Worm (Caenorhabditis elegans) whole organism, young adult: ENCODE data around the gene soc-1.

Source experiments
- F37B4.10 ChIP-seq: fragments of 200-800 bp; sonication (Bioruptor generic); IDR thresholded peaks from 2 replicates; pipeline ENCODE4 v1.3.6; 2022; ENCODE audit warnings: missing genetic modification characterization, missing compliant biosample characterization
- F39B2.1 ChIP-seq: fragments of 200-800 bp; sonication (Bioruptor generic); IDR thresholded peaks from 2 replicates; pipeline ENCODE4 v1.3.6; 2022; ENCODE audit warnings: missing genetic modification reagents, missing genetic modification characterization, missing compliant biosample characterization
- F49E8.2 ChIP-seq: sonication (generic microtip); optimal IDR thresholded peaks from 3 replicates; lab custom pipeline; 2017; ENCODE audit warnings: missing genetic modification characterization, mild to moderate bottlenecking, missing compliant biosample characterization, antibody characterized with exemption, moderate library complexity; ENCODE audit not compliant: insufficient read depth
- T26A5.8 ChIP-seq: sonication (generic microtip); optimal IDR thresholded peaks from 2 replicates; lab custom pipeline; 2016; ENCODE audit warnings: missing genetic modification characterization, missing compliant biosample characterization
- Y53F4B.3 ChIP-seq: fragments of 200-800 bp; sonication (Bioruptor generic); IDR thresholded peaks from 2 replicates; pipeline ENCODE4 v1.3.6; 2022; ENCODE audit warnings: missing genetic modification reagents, missing genetic modification characterization, missing compliant biosample characterization
- Y53G8AR.9 ChIP-seq: fragments of 200-800 bp; sonication (Bioruptor generic); conservative IDR thresholded peaks from 2 replicates; pipeline ENCODE4 v1.3.6; 2022; ENCODE audit warnings: missing genetic modification reagents, missing genetic modification characterization, missing compliant biosample characterization
- Y95B8A.8 ChIP-seq: fragments of 200-800 bp; sonication (Bioruptor generic); IDR thresholded peaks from 2 replicates; pipeline ENCODE4 v1.3.6; 2022; ENCODE audit warnings: missing genetic modification reagents, missing genetic modification characterization, missing compliant biosample characterization
- aptf-3 ChIP-seq: fragments of 200-800 bp; sonication (Bioruptor generic); IDR thresholded peaks from 2 replicates; pipeline ENCODE4 v1.3.6; 2022; ENCODE audit warnings: missing genetic modification characterization, missing compliant biosample characterization
- atf-7 ChIP-seq: sonication (generic microtip); optimal IDR thresholded peaks from 2 replicates; lab custom pipeline; 2017; ENCODE audit warnings: mild to moderate bottlenecking, missing genetic modification characterization, missing compliant biosample characterization
- athp-1 ChIP-seq: sonication (generic microtip); optimal IDR thresholded peaks from 2 replicates; lab custom pipeline; 2017; ENCODE audit warnings: mild to moderate bottlenecking, missing genetic modification characterization, missing compliant biosample characterization
- cebp-1 ChIP-seq, 2 experiments: fragments of 200-800 bp in 1 of 2; sonication (Bioruptor generic) in 1 of 2; sonication (generic microtip) in 1 of 2; IDR thresholded peaks in 1 of 2; optimal IDR thresholded peaks in 1 of 2; 2 replicates each; pipeline versions ENCODE4 v1.3.6 to Lab custom; 2017 to 2022; ENCODE audit warnings: missing compliant biosample characterization in 2 of 2, missing genetic modification characterization in 2 of 2, mild to moderate bottlenecking in 1 of 2, missing genetic modification reagents in 1 of 2, moderate library complexity in 1 of 2
- cebp-2 ChIP-seq: fragments of 200-800 bp; sonication (Bioruptor generic); IDR thresholded peaks from 2 replicates; pipeline ENCODE4 v1.3.6; 2022; ENCODE audit warnings: missing genetic modification characterization, missing compliant biosample characterization
- ceh-100 ChIP-seq: fragments of 200-800 bp; sonication (Bioruptor generic); IDR thresholded peaks from 2 replicates; pipeline ENCODE4 v1.3.6; 2022; ENCODE audit warnings: missing genetic modification reagents, missing genetic modification characterization, missing compliant biosample characterization
- ceh-79 ChIP-seq: sonication (generic microtip); optimal IDR thresholded peaks from 2 replicates; lab custom pipeline; 2017; ENCODE audit warnings: mild to moderate bottlenecking, missing genetic modification characterization, missing compliant biosample characterization
- ceh-91 ChIP-seq: fragments of 200-800 bp; sonication (Bioruptor generic); IDR thresholded peaks from 2 replicates; pipeline ENCODE4 v1.3.6; 2022; ENCODE audit warnings: missing genetic modification reagents, missing genetic modification characterization, missing compliant biosample characterization
- dox-1 ChIP-seq: fragments of 200-800 bp; sonication (Bioruptor generic); IDR thresholded peaks from 2 replicates; pipeline ENCODE4 v1.3.6; 2022; ENCODE audit warnings: missing genetic modification reagents, missing genetic modification characterization, missing compliant biosample characterization
- egl-18 ChIP-seq: fragments of 200-800 bp; sonication (Bioruptor generic); IDR thresholded peaks from 2 replicates; pipeline ENCODE4 v1.3.6; 2022; ENCODE audit warnings: missing genetic modification reagents, missing genetic modification characterization, missing compliant biosample characterization
- ekl-4 ChIP-seq: fragments of 200-800 bp; sonication (Bioruptor generic); IDR thresholded peaks from 2 replicates; pipeline ENCODE4 v1.3.6; 2022; ENCODE audit warnings: missing genetic modification reagents, missing genetic modification characterization, missing compliant biosample characterization
- fkh-3 ChIP-seq: sonication (generic microtip); optimal IDR thresholded peaks from 2 replicates; lab custom pipeline; 2016; ENCODE audit warnings: mild to moderate bottlenecking, missing genetic modification characterization, missing compliant biosample characterization
- hlh-12 ChIP-seq: sonication (generic microtip); optimal IDR thresholded peaks from 2 replicates; lab custom pipeline; 2016; ENCODE audit warnings: missing genetic modification characterization, missing compliant biosample characterization
- lin-40 ChIP-seq: sonication (generic microtip); optimal IDR thresholded peaks from 2 replicates; lab custom pipeline; 2016; ENCODE audit warnings: missing genetic modification characterization, mild to moderate bottlenecking, missing compliant biosample characterization, missing genotype, missing genetic modification reagents
- lin-54 ChIP-seq: fragments of 200-800 bp; sonication (Bioruptor generic); optimal IDR thresholded peaks from 2 replicates; lab custom pipeline; 2018; ENCODE audit warnings: mild to moderate bottlenecking, missing genetic modification characterization, missing compliant biosample characterization
- lir-1 ChIP-seq: fragments of 200-800 bp; sonication (Bioruptor generic); conservative IDR thresholded peaks from 2 replicates; pipeline ENCODE4 v1.3.6; 2022; ENCODE audit warnings: missing genetic modification reagents, missing genetic modification characterization, missing compliant biosample characterization
- lsl-1 ChIP-seq: fragments of 200-800 bp; sonication (Bioruptor generic); optimal IDR thresholded peaks from 2 replicates; lab custom pipeline; 2018; ENCODE audit warnings: mild to moderate bottlenecking, missing genetic modification characterization, moderate library complexity, missing compliant biosample characterization
- madf-3 ChIP-seq: fragments of 200-800 bp; sonication (Bioruptor generic); IDR thresholded peaks from 2 replicates; pipeline ENCODE4 v1.3.6; 2022; ENCODE audit warnings: missing genetic modification reagents, missing genetic modification characterization, missing compliant biosample characterization
- madf-6 ChIP-seq: fragments of 200-800 bp; sonication (Bioruptor generic); IDR thresholded peaks from 2 replicates; pipeline ENCODE4 v1.3.6; 2022; ENCODE audit warnings: missing genetic modification reagents, missing genetic modification characterization, missing compliant biosample characterization
- mes-4 ChIP-seq: sonication (generic microtip); optimal IDR thresholded peaks from 2 replicates; lab custom pipeline; 2016; ENCODE audit warnings: missing genotype, missing genetic modification characterization, missing compliant biosample characterization
- mxl-1 ChIP-seq: sonication (generic microtip); optimal IDR thresholded peaks from 2 replicates; lab custom pipeline; 2016; ENCODE audit warnings: missing genetic modification characterization, missing compliant biosample characterization
- nfyb-1 ChIP-seq: fragments of 200-800 bp; sonication (Bioruptor generic); IDR thresholded peaks from 2 replicates; pipeline ENCODE4 v1.3.6; 2022; ENCODE audit warnings: missing genetic modification reagents, missing genetic modification characterization, missing compliant biosample characterization
- nhr-179 ChIP-seq: sonication (generic microtip); optimal IDR thresholded peaks from 2 replicates; lab custom pipeline; 2016; ENCODE audit warnings: mild to moderate bottlenecking, missing genetic modification characterization, missing compliant biosample characterization
- nhr-80 ChIP-seq: sonication (generic microtip); optimal IDR thresholded peaks from 2 replicates; lab custom pipeline; 2016; ENCODE audit warnings: missing genetic modification characterization, missing compliant biosample characterization
- nhr-90 ChIP-seq: sonication (generic microtip); optimal IDR thresholded peaks from 2 replicates; lab custom pipeline; 2016; ENCODE audit warnings: missing genotype, mild to moderate bottlenecking, missing genetic modification characterization, missing compliant biosample characterization
- pbrm-1 ChIP-seq: fragments of 200-800 bp; sonication (Bioruptor generic); IDR thresholded peaks from 2 replicates; pipeline ENCODE4 v1.3.6; 2022; ENCODE audit warnings: missing genetic modification reagents, missing genetic modification characterization, missing compliant biosample characterization
- pha-4 ChIP-seq: fragments of 150-350 bp; sonication (generic microtip); optimal IDR thresholded peaks from 2 replicates; lab custom pipeline; 2014; ENCODE audit warnings: missing biosample characterization, missing genetic modification reagents, missing genetic modification characterization
- rec-8 ChIP-seq, 2 experiments: sonication (generic microtip); optimal IDR thresholded peaks; 2 replicates each; lab custom pipeline; 2016; ENCODE audit warnings: mild to moderate bottlenecking in 2 of 2, missing genetic modification characterization in 2 of 2, missing genetic modification reagents in 2 of 2, missing genotype in 2 of 2, missing biosample characterization in 1 of 2, missing compliant biosample characterization in 1 of 2, moderate library complexity in 1 of 2
- rpc-1 ChIP-seq, 2 experiments: fragments of 150-350 bp in 1 of 2; sonication (generic microtip) in 1 of 2; optimal IDR thresholded peaks; 2 replicates each; lab custom pipeline; 2014 to 2018; ENCODE audit warnings: missing biosample characterization in 1 of 2, missing genetic modification characterization in 1 of 2, missing genetic modification reagents in 1 of 2, missing genotype in 1 of 2
- sea-2 ChIP-seq: fragments of 200-800 bp; sonication (Bioruptor generic); IDR thresholded peaks from 2 replicates; pipeline ENCODE4 v1.3.6; 2022; ENCODE audit warnings: missing genetic modification characterization, missing compliant biosample characterization
- snpc-4 ChIP-seq, 5 experiments: fragments of 150-350 bp in 1 of 5; sonication (generic microtip) in 4 of 5; optimal IDR thresholded peaks; 2 replicates each; lab custom pipeline; 2014 to 2018; ENCODE audit warnings: missing genetic modification characterization in 5 of 5, missing biosample characterization in 3 of 5, antibody characterized with exemption in 2 of 5, mild to moderate bottlenecking in 2 of 5, missing compliant biosample characterization in 2 of 5, missing genotype in 2 of 5, moderate library complexity in 2 of 5, missing genetic modification reagents in 1 of 5
- sptf-2 ChIP-seq: fragments of 200-800 bp; sonication (Bioruptor generic); optimal IDR thresholded peaks from 2 replicates; lab custom pipeline; 2018; ENCODE audit warnings: mild to moderate bottlenecking, missing genetic modification characterization, missing compliant biosample characterization
- unc-130 ChIP-seq: sonication (generic microtip); optimal IDR thresholded peaks from 2 replicates; lab custom pipeline; 2016; ENCODE audit warnings: missing genetic modification reagents, missing genetic modification characterization, missing compliant biosample characterization
- xnd-1 ChIP-seq: sonication (generic microtip); optimal IDR thresholded peaks from 2 replicates; lab custom pipeline; 2016; ENCODE audit warnings: missing genotype, missing genetic modification reagents, missing genetic modification characterization, missing compliant biosample characterization
- ztf-22 ChIP-seq: fragments of 200-800 bp; sonication (Bioruptor generic); optimal IDR thresholded peaks from 2 replicates; lab custom pipeline; 2018; ENCODE audit warnings: mild to moderate bottlenecking, missing genetic modification characterization, moderate library complexity, missing compliant biosample characterization
- ztf-28 ChIP-seq: fragments of 200-800 bp; sonication (Bioruptor generic); IDR thresholded peaks from 2 replicates; pipeline ENCODE4 v1.3.6; 2022; ENCODE audit warnings: missing genetic modification reagents, missing genetic modification characterization, missing compliant biosample characterization

soc-1 gene

DNA sequence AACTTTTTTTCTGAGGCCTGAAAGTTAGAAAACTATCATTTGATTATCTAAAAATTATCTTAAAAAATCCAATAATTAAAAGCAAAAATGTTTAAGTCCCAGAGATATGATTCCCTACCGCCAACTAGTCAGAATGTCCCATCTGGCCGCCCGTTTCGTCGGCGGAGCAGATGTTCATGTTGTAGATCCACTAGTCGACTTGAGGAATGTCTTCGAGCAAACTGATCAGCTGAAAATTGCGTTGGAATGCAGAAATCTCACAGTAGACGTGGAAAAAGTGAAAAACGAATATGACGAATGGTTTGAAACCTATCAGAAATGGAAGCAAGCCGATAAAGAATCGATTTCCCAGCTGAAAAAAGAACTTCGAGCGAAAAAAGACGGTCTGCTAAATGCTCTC is 46.5 kb downstream of the soc-1 start, which contains the start of gene K03B4.1 (continued):
- TF ChIP-seq egl-18 (GFP tag; lab: Robert Waterston, UW) (no peak), atf-7 (tag; lab: Kevin White, UChicago) (no peak), lin-54 (GFP tag; lab: Kevin White, UChicago) (no peak), cebp-1 (GFP tag; IDR thresholded peaks at IDR 0.05; lab: Robert Waterston, UW) (no peak), cebp-1 (tag; optimal IDR thresholded peaks at IDR 0.05; lab: Kevin White, UChicago) (no peak), ceh-100 (GFP tag; lab: Robert Waterston, UW) (no peak), sptf-2 (GFP tag; lab: Kevin White, UChicago) (no peak), mes-4 (tag; lab: Kevin White, UChicago) (no peak), xnd-1 (no peak), nhr-80 (no peak), F49E8.2 (tag; lab: Kevin White, UChicago) (no peak), ztf-22 (GFP tag; lab: Kevin White, UChicago) (no peak), nfyb-1 (GFP tag; lab: Robert Waterston, UW) (peak; percentile 56; the same call in 1 of the 2 replicates), aptf-3 (GFP tag; lab: Robert Waterston, UW) (no peak), snpc-4 (GFP tag; optimal IDR thresholded peaks at IDR 0.05; lab: Kevin White, UChicago) (no peak), snpc-4 (tag; optimal IDR thresholded peaks at IDR 0.05; lab: Kevin White, UChicago) (peak in 1 of 4 experiments; percentile 1), Y53G8AR.9 (peak; percentile 37; the same call in 1 of the 2 replicates), nhr-179 (tag; lab: Kevin White, UChicago) (no peak), rpc-1 (optimal IDR thresholded peaks at IDR 0.05; lab: Kevin White, UChicago) (no peak), rpc-1 (tag; optimal IDR thresholded peaks at IDR 0.05; lab: Kevin White, UChicago) (no peak), rec-8 (tag; optimal IDR thresholded peaks at IDR 0.05; lab: Kevin White, UChicago) (no peak), athp-1 (tag; lab: Kevin White, UChicago) (peak; percentile 49), lsl-1 (no peak), pha-4 (tag; lab: Kevin White, UChicago) (no peak), fkh-3 (tag; lab: Kevin White, UChicago) (no peak), madf-6 (GFP tag; lab: Robert Waterston, UW) (peak; percentile 40), nhr-90 (tag; lab: Kevin White, UChicago) (no peak), lin-40 (no peak), sea-2 (GFP tag; lab: Robert Waterston, UW) (no peak), cebp-2 (GFP tag; lab: Robert Waterston, UW) (0 out of 2 replicates have a peak, but pooled peaks have one; percentile 9), madf-3 (GFP tag; lab: Robert Waterston, UW) (no peak), mxl-1 (tag; lab: Kevin White, UChicago) (no peak), ceh-91 (no peak), pbrm-1 (GFP tag; lab: Robert Waterston, UW) (no peak), hlh-12 (no peak), Y95B8A.8 (GFP tag; lab: Robert Waterston, UW) (no peak), F39B2.1 (GFP tag; lab: Robert Waterston, UW) (no peak), ztf-28 (GFP tag; lab: Robert Waterston, UW) (no peak), T26A5.8 (tag; lab: Kevin White, UChicago) (no peak), dox-1 (GFP tag; lab: Robert Waterston, UW) (0 out of 2 replicates have a peak, but pooled peaks have one; percentile 25), ceh-79 (tag; lab: Kevin White, UChicago) (peak; percentile 46), unc-130 (GFP tag; lab: Kevin White, UChicago) (no peak), F37B4.10 (GFP tag; lab: Robert Waterston, UW) (no peak), Y53F4B.3 (GFP tag; lab: Robert Waterston, UW) (no peak), ekl-4 (GFP tag; lab: Robert Waterston, UW) (no peak), lir-1 (no peak)
